Fruit fly (Drosophila melanogaster) whole organism, embryonic: ENCODE measurements around the gene moody.
A peak's percentile ranks its signal among the peaks of the same experiment; 100 is the strongest.

ENCODE experiments used
- CG10462 ChIP-seq: fragments of 200-800 bp; sonication (Bioruptor generic); optimal IDR thresholded peaks from 2 replicates; lab custom pipeline; 2016; ENCODE audit warnings: missing biosample characterization, missing genetic modification characterization
- CG10979 ChIP-seq: fragments of 200-800 bp; sonication (Bioruptor generic); optimal IDR thresholded peaks from 2 replicates; lab custom pipeline; 2018; ENCODE audit warnings: missing biosample characterization, mild to moderate bottlenecking, missing genetic modification characterization, moderate library complexity
- CG12155 ChIP-seq: fragments of 200-800 bp; sonication (Bioruptor generic); optimal IDR thresholded peaks from 3 replicates; lab custom pipeline; 2016; ENCODE audit warnings: missing biosample characterization, missing genetic modification characterization
- CG12744 ChIP-seq: fragments of 200-800 bp; sonication (Bioruptor generic); optimal IDR thresholded peaks from 2 replicates; lab custom pipeline; 2016; ENCODE audit warnings: missing biosample characterization, missing genetic modification characterization
- CG13894 ChIP-seq: fragments of 200-800 bp; sonication (Bioruptor generic); optimal IDR thresholded peaks from 3 replicates; lab custom pipeline; 2018; ENCODE audit warnings: missing biosample characterization, mild to moderate bottlenecking, missing genetic modification characterization, moderate library complexity
- CG15011 ChIP-seq: fragments of 200-800 bp; sonication (Bioruptor generic); optimal IDR thresholded peaks from 3 replicates; lab custom pipeline; 2018; ENCODE audit warnings: missing biosample characterization, mild to moderate bottlenecking, missing genetic modification characterization
- CG15073 ChIP-seq: fragments of 200-800 bp; sonication (Bioruptor generic); optimal IDR thresholded peaks from 2 replicates; lab custom pipeline; 2016; ENCODE audit warnings: missing biosample characterization, missing genetic modification characterization
- CG15696 ChIP-seq: fragments of 200-800 bp; sonication (Bioruptor generic); optimal IDR thresholded peaks from 2 replicates; lab custom pipeline; 2019; ENCODE audit warnings: missing biosample characterization, mild to moderate bottlenecking, missing genetic modification characterization, moderate library complexity
- CG16815 ChIP-seq: fragments of 200-800 bp; sonication (Bioruptor generic); optimal IDR thresholded peaks from 3 replicates; lab custom pipeline; 2017; ENCODE audit warnings: missing biosample characterization, mild to moderate bottlenecking, missing genetic modification characterization
- CG17612 ChIP-seq: fragments of 200-800 bp; sonication (Bioruptor generic); IDR thresholded peaks from 2 replicates; pipeline ENCODE4 v1.3.6; 2022; ENCODE audit warnings: missing biosample characterization, missing genetic modification characterization
- CG2120 ChIP-seq: fragments of 200-800 bp; sonication (Bioruptor generic); optimal IDR thresholded peaks from 3 replicates; lab custom pipeline; 2016; ENCODE audit warnings: missing biosample characterization, missing genetic modification characterization
- CG30403 ChIP-seq: fragments of 200-800 bp; sonication (Bioruptor generic); optimal IDR thresholded peaks from 3 replicates; lab custom pipeline; 2016; ENCODE audit warnings: missing biosample characterization, missing genetic modification characterization
- CG31224 ChIP-seq: fragments of 200-800 bp; sonication (Bioruptor generic); IDR thresholded peaks from 2 replicates; pipeline ENCODE4 v1.3.6; 2022; ENCODE audit warnings: missing biosample characterization, missing genetic modification characterization
- CG32772 ChIP-seq: fragments of 200-800 bp; sonication (Bioruptor generic); IDR thresholded peaks from 2 replicates; pipeline ENCODE4 v1.3.6; 2022; ENCODE audit warnings: missing biosample characterization, missing genetic modification characterization
- CG33213 ChIP-seq: fragments of 200-800 bp; sonication (Bioruptor generic); optimal IDR thresholded peaks from 3 replicates; lab custom pipeline; 2016; ENCODE audit warnings: missing biosample characterization, missing genetic modification characterization
- CG3726 ChIP-seq: fragments of 200-800 bp; sonication (Bioruptor generic); IDR thresholded peaks from 3 replicates; pipeline ENCODE4, ENCODE4 v1.3.6; 2022; ENCODE audit warnings: missing biosample characterization, missing genetic modification characterization
- CG4360 ChIP-seq: fragments of 200-800 bp; sonication (Bioruptor generic); IDR thresholded peaks from 2 replicates; pipeline ENCODE4 v1.3.6; 2022; ENCODE audit warnings: missing biosample characterization, missing genetic modification characterization
- CG4404 ChIP-seq: fragments of 200-800 bp; sonication (Bioruptor generic); IDR thresholded peaks from 2 replicates; pipeline ENCODE4 v1.3.6; 2022; ENCODE audit warnings: missing biosample characterization, missing genetic modification characterization
- CG4617 ChIP-seq: fragments of 200-800 bp; sonication (Bioruptor generic); optimal IDR thresholded peaks from 3 replicates; lab custom pipeline; 2016; ENCODE audit warnings: missing biosample characterization, missing genetic modification characterization, borderline replicate concordance
- CG6683 ChIP-seq: fragments of 200-800 bp; sonication (Bioruptor generic); optimal IDR thresholded peaks from 2 replicates; lab custom pipeline; 2017; ENCODE audit warnings: missing biosample characterization, mild to moderate bottlenecking, missing genetic modification characterization, missing genetic modification reagents
- CG7987 ChIP-seq: fragments of 200-800 bp; sonication (Bioruptor generic); optimal IDR thresholded peaks from 2 replicates; lab custom pipeline; 2018; ENCODE audit warnings: missing biosample characterization, mild to moderate bottlenecking, missing genetic modification characterization, moderate library complexity
- CG9727 ChIP-seq: fragments of 200-800 bp; sonication (Bioruptor generic); optimal IDR thresholded peaks from 3 replicates; lab custom pipeline; 2017; ENCODE audit warnings: missing biosample characterization, mild to moderate bottlenecking, missing genetic modification characterization
- CoRest ChIP-seq: fragments of 200-800 bp; sonication (Bioruptor generic); optimal IDR thresholded peaks from 3 replicates; lab custom pipeline; 2018; ENCODE audit warnings: missing biosample characterization, mild to moderate bottlenecking, missing genetic modification characterization, moderate library complexity
- D19B ChIP-seq: fragments of 200-800 bp; sonication (Bioruptor generic); optimal IDR thresholded peaks from 2 replicates; lab custom pipeline; 2017; ENCODE audit warnings: missing biosample characterization, mild to moderate bottlenecking, missing genetic modification characterization
- E2f2 ChIP-seq: fragments of 200-800 bp; sonication (Bioruptor generic); IDR thresholded peaks from 2 replicates; pipeline ENCODE4 v1.3.6; 2022; ENCODE audit warnings: missing biosample characterization, missing genetic modification characterization
- Ets97D ChIP-seq: fragments of 200-800 bp; sonication (Bioruptor generic); optimal IDR thresholded peaks from 3 replicates; lab custom pipeline; 2016; ENCODE audit warnings: missing biosample characterization, missing genetic modification characterization
- HHEX ChIP-seq: fragments of 200-800 bp; sonication (Bioruptor generic); optimal IDR thresholded peaks from 3 replicates; lab custom pipeline; 2017; ENCODE audit warnings: missing biosample characterization, mild to moderate bottlenecking, missing genetic modification characterization, missing genetic modification reagents
- HLHmδ ChIP-seq: fragments of 200-800 bp; sonication (Bioruptor generic); optimal IDR thresholded peaks from 2 replicates; lab custom pipeline; 2018; ENCODE audit warnings: missing biosample characterization, mild to moderate bottlenecking, missing genetic modification characterization, moderate library complexity
- HmgZ ChIP-seq: fragments of 200-800 bp; sonication (Bioruptor generic); optimal IDR thresholded peaks from 2 replicates; lab custom pipeline; 2018; ENCODE audit warnings: missing biosample characterization, mild to moderate bottlenecking, missing genetic modification characterization
- Lpt ChIP-seq: fragments of >200 bp; optimal IDR thresholded peaks from 2 replicates; lab custom pipeline; 2018; ENCODE audit warnings: missing biosample characterization, missing genetic modification characterization
- Sox102F ChIP-seq: fragments of 200-800 bp; sonication (Bioruptor generic); optimal IDR thresholded peaks from 2 replicates; lab custom pipeline; 2018; ENCODE audit warnings: missing biosample characterization, mild to moderate bottlenecking, missing genetic modification characterization, moderate library complexity
- ac ChIP-seq: fragments of 200-800 bp; sonication (Bioruptor generic); optimal IDR thresholded peaks from 3 replicates; lab custom pipeline; 2017; ENCODE audit warnings: missing biosample characterization, mild to moderate bottlenecking, missing genetic modification characterization
- aop ChIP-seq: fragments of 200-800 bp; sonication (Bioruptor generic); IDR thresholded peaks from 2 replicates; pipeline ENCODE4 v1.3.6; 2022; ENCODE audit warnings: missing biosample characterization, missing genetic modification characterization
- cas ChIP-seq: fragments of 200-800 bp; sonication (Bioruptor generic); IDR thresholded peaks from 2 replicates; pipeline ENCODE4 v1.3.6; 2022; ENCODE audit warnings: missing biosample characterization, missing genetic modification characterization
- crol ChIP-seq: fragments of 200-800 bp; sonication (Bioruptor generic); IDR thresholded peaks from 2 replicates; pipeline ENCODE4 v1.3.6; 2022; ENCODE audit warnings: missing biosample characterization, missing genetic modification characterization
- eve ChIP-seq, 2 experiments: fragments of >200 bp; optimal IDR thresholded peaks; 2 replicates each; lab custom pipeline; 2017; ENCODE audit warnings: missing biosample characterization in 2 of 2, missing genetic modification characterization in 2 of 2
- ftz-f1 ChIP-seq: fragments of 200-800 bp; sonication (Bioruptor generic); optimal IDR thresholded peaks from 2 replicates; lab custom pipeline; 2016; ENCODE audit warnings: missing biosample characterization, missing genetic modification characterization
- ham ChIP-seq: fragments of 200-800 bp; sonication (Bioruptor generic); IDR thresholded peaks from 2 replicates; pipeline ENCODE4 v1.3.6; 2022; ENCODE audit warnings: missing biosample characterization, missing genetic modification characterization
- hkb ChIP-seq, 2 experiments: fragments of 200-800 bp in 1 of 2; fragments of >200 bp in 1 of 2; sonication (Bioruptor generic) in 1 of 2; IDR thresholded peaks in 1 of 2; optimal IDR thresholded peaks in 1 of 2; 2 replicates each; pipeline versions ENCODE4 v1.3.6 to Lab custom; 2017 to 2022; ENCODE audit warnings: missing biosample characterization in 1 of 2, missing genetic modification characterization in 1 of 2
- maf-S ChIP-seq: fragments of 200-800 bp; sonication (Bioruptor generic); optimal IDR thresholded peaks from 2 replicates; lab custom pipeline; 2016; ENCODE audit warnings: missing biosample characterization, missing genetic modification characterization
- pan ChIP-seq, 4 experiments: fragments of >200 bp in 3 of 4; fragments of 200-800 bp in 1 of 4; sonication (Bioruptor generic) in 1 of 4; optimal IDR thresholded peaks in 3 of 4; IDR thresholded peaks in 1 of 4; 2 replicates each; pipeline versions ENCODE4 v1.3.6 to Lab custom; 2017 to 2022; ENCODE audit warnings: missing biosample characterization in 2 of 4, missing genetic modification characterization in 2 of 4, mixed read lengths in 1 of 4
- phol ChIP-seq: fragments of 200-800 bp; sonication (Bioruptor generic); optimal IDR thresholded peaks from 3 replicates; lab custom pipeline; 2018; ENCODE audit warnings: missing biosample characterization, mild to moderate bottlenecking, missing genetic modification characterization, moderate library complexity
- rib ChIP-seq: fragments of 200-800 bp; sonication (Bioruptor generic); IDR thresholded peaks from 2 replicates; pipeline ENCODE4 v1.3.6; 2022; ENCODE audit warnings: missing biosample characterization, missing genetic modification characterization
- sob ChIP-seq: fragments of 200-800 bp; sonication (Bioruptor generic); IDR thresholded peaks from 2 replicates; pipeline ENCODE4 v1.3.6; 2022; ENCODE audit warnings: missing biosample characterization, missing genetic modification characterization
- tup ChIP-seq: fragments of 200-800 bp; sonication (Bioruptor generic); optimal IDR thresholded peaks from 2 replicates; lab custom pipeline; 2016; ENCODE audit warnings: missing biosample characterization, mild to moderate bottlenecking, missing genetic modification characterization, moderate library complexity
- zf30C ChIP-seq: fragments of 200-800 bp; sonication (Bioruptor generic); optimal IDR thresholded peaks from 3 replicates; lab custom pipeline; 2018; ENCODE audit warnings: missing biosample characterization, mild to moderate bottlenecking, missing genetic modification characterization

The moody gene

dm6 chrX:2071878-2072817 is 22.2 kb upstream of the moody start, which contains the start of gene Rtca (continued):
- TF ChIP-seq CG33213, result no peak
- TF ChIP-seq maf-S, result peak; percentile 66
- TF ChIP-seq Sox102F, result peak; percentile 56
- peak; percentile 85 for TF ChIP-seq CG2120 (GFP tag; lab: Kevin White, UChicago)
- no peak for TF ChIP-seq aop
- TF ChIP-seq ac, result no peak
- no peak for TF ChIP-seq crol (GFP tag; lab: Robert Waterston, UW)
- TF ChIP-seq zf30C (GFP tag; lab: Kevin White, UChicago), result no peak
- peak; percentile 44 for TF ChIP-seq HHEX (GFP tag; lab: Kevin White, UChicago)
- no peak for TF ChIP-seq eve (GFP tag; optimal IDR thresholded peaks at IDR 0.05; lab: Kevin White, UChicago)
- TF ChIP-seq CG4404 (GFP tag; lab: Robert Waterston, UW), result peak; percentile 46
- TF ChIP-seq CG10979 (tag; lab: Kevin White, UChicago), result peak; percentile 64
- TF ChIP-seq sob (GFP tag; lab: Robert Waterston, UW), result peak; percentile 64; the same call in 1 of the 2 replicates
- peak; percentile 48; the same call in 1 of the 2 replicates for TF ChIP-seq CG31224 (GFP tag; lab: Robert Waterston, UW)
- TF ChIP-seq CG16815, result peak; percentile 59
- peak; percentile 46 for TF ChIP-seq CG12155 (GFP tag; lab: Kevin White, UChicago)
- TF ChIP-seq tup, result no peak
- TF ChIP-seq CG15073 (GFP tag; lab: Kevin White, UChicago), result no peak
- TF ChIP-seq pan (optimal IDR thresholded peaks at IDR 0.05; lab: Kevin White, UChicago), result no peak
- peak in 1 of 2 experiments; percentile 80 for TF ChIP-seq pan (GFP tag; optimal IDR thresholded peaks at IDR 0.05 in 1 of 2, IDR thresholded peaks at IDR 0.05 in 1 of 2)
- peak; percentile 75 for TF ChIP-seq CG30403 (GFP tag; lab: Kevin White, UChicago)
- peak; percentile 43; the same call in 1 of the 2 replicates for TF ChIP-seq rib (GFP tag; lab: Robert Waterston, UW)
- no peak for TF ChIP-seq ham (GFP tag; lab: Robert Waterston, UW)
- TF ChIP-seq CG17612 (GFP tag; lab: Robert Waterston, UW), result no peak
- no peak for TF ChIP-seq Lpt
- TF ChIP-seq cas, result no peak
- TF ChIP-seq hkb (optimal IDR thresholded peaks at IDR 0.05; lab: Kevin White, UChicago), result no peak
- TF ChIP-seq hkb (GFP tag; IDR thresholded peaks at IDR 0.05; lab: Robert Waterston, UW), result peak; percentile 79
- TF ChIP-seq E2f2 (GFP tag; lab: Robert Waterston, UW), result peak; percentile 39; the same call in 1 of the 2 replicates
- peak; percentile 60 for TF ChIP-seq D19B (GFP tag; lab: Kevin White, UChicago)
- TF ChIP-seq CG10462, result no peak
- peak; percentile 62 for TF ChIP-seq CG9727 (GFP tag; lab: Kevin White, UChicago)
- TF ChIP-seq HmgZ, result peak; percentile 71
- 0 out of 2 replicates have a peak, but pooled peaks have one; percentile 21 for TF ChIP-seq CG4360 (GFP tag; lab: Robert Waterston, UW)
- peak; percentile 82 for TF ChIP-seq CG7987 (GFP tag; lab: Kevin White, UChicago)
- TF ChIP-seq CG4617 (GFP tag; lab: Kevin White, UChicago), result peak; percentile 14
- peak; percentile 37 for TF ChIP-seq CG12744
- peak; percentile 69 for TF ChIP-seq ftz-f1
- peak; percentile 66 for TF ChIP-seq phol
- no peak for TF ChIP-seq CG15696
- peak; percentile 55 for TF ChIP-seq CG13894 (tag; lab: Kevin White, UChicago)
- TF ChIP-seq CG6683, result peak; percentile 43
- TF ChIP-seq CoRest (tag; lab: Kevin White, UChicago), result peak; percentile 70
- TF ChIP-seq CG3726 (GFP tag; lab: Robert Waterston, UW), result 0 out of 3 replicates have a peak, but pooled peaks have one; percentile 62
- no peak for TF ChIP-seq Ets97D (GFP tag; lab: Kevin White, UChicago)
- peak; percentile 13 for TF ChIP-seq HLHmδ
- no peak for TF ChIP-seq CG15011 (GFP tag; lab: Kevin White, UChicago)
- 0 out of 2 replicates have a peak, but pooled peaks have one; percentile 45 for TF ChIP-seq CG32772 (GFP tag; lab: Robert Waterston, UW)
